Worm (Caenorhabditis elegans): ENCODE data around the gene ttr-16.

ttr-16 gene

ce11 chrIV:11092502-11093080, 28.7 kb upstream of the ttr-16 start, which contains the start of gene bcc-1:
Gene bcc-1 (minus strand): TSS chrIV:11092552.
- TF ChIP-seq ceh-31 (tag; optimal IDR thresholded peaks at IDR 0.05) (no peak), ceh-48 (tag; optimal IDR thresholded peaks at IDR 0.05) (no peak), ceh-6 (GFP tag; optimal IDR thresholded peaks at IDR 0.05) (no peak), madf-2 (tag; optimal IDR thresholded peaks at IDR 0.05) (no peak), unc-3 (GFP tag; conservative IDR thresholded peaks at IDR 0.05) (no peak), unc-3 (tag; optimal IDR thresholded peaks at IDR 0.05) (no peak), ceh-34 (tag; optimal IDR thresholded peaks at IDR 0.05) (no peak), syd-9 (tag; optimal IDR thresholded peaks at IDR 0.05) (no peak), ceh-22 (tag; optimal IDR thresholded peaks at IDR 0.05) (no peak), fkh-6 (tag; optimal IDR thresholded peaks at IDR 0.05) (no peak), Y22D7AL.16 (tag; optimal IDR thresholded peaks at IDR 0.05) (no peak), pha-2 (tag; optimal IDR thresholded peaks at IDR 0.05) (no peak), K02D7.2 (tag; optimal IDR thresholded peaks at IDR 0.05) (no peak), ceh-30 (tag; optimal IDR thresholded peaks at IDR 0.05) (no peak), K09A11.1 (tag; optimal IDR thresholded peaks at IDR 0.05; ENCODE audit: insufficient read depth) (no peak), ceh-18 (tag; optimal IDR thresholded peaks at IDR 0.05) (no peak), C08G9.2 (tag; optimal IDR thresholded peaks at IDR 0.05) (no peak), hlh-6 (tag; optimal IDR thresholded peaks at IDR 0.05) (no peak), ceh-45 (GFP tag; IDR thresholded peaks at IDR 0.05) (no peak)

DNA sequence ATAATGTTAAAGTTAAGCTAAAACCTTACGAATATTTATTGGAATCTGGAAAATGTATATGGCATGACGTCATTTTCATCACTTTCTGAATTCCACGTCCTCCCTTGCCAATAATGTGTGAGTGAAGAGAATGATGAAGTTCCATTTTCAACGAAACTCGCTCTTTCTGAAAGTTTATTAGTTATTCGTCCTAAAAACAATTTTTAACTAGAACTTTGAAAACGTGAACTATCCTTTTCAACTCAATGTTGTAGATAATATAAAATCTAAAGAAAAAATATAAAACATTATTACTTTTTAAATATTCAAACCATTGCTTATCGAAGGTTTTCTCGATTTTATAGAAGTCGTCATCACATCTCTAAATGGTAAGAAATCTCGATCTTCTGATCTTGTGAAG, 25.6 kb upstream of the ttr-16 start, which contains the start of gene M7.7:
M7.7 (plus strand) TSS at position 301 of the 400 bp plus-strand sequence.
- TF ChIP-seq dve-1 (tag; optimal IDR thresholded peaks at IDR 0.05): no peak
- no peak for TF ChIP-seq npax-4 (tag; optimal IDR thresholded peaks at IDR 0.05)
- TF ChIP-seq sdc-2 (tag; optimal IDR thresholded peaks at IDR 0.05): no peak

DNA sequence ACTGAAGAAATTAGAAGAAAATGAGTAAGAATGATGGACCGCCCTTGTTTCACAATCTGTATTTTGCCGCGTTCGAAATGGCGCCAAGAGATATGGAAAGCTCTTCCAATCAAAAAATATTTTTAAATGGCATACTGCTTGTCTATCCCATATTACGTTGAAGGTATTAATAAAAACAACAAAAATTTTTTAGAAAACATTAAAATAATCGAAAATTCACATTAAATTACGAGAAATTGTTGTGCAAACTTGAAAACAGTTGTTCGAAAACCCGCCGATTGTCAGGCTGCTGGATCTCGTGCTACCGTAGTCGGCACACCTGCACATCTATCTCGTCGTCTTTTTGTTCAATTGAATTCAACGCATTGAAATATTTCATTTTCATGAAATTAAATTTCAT, 19.7 kb upstream of the ttr-16 start, which contains the start of gene klc-1:
klc-1 (plus strand) TSS at position 127 of the 400 bp plus-strand sequence.
- no peak for TF ChIP-seq ztf-16 (tag; optimal IDR thresholded peaks at IDR 0.05)
- TF ChIP-seq nfya-1 (tag; optimal IDR thresholded peaks at IDR 0.05): no peak
- TF ChIP-seq elt-2 (tag; optimal IDR thresholded peaks at IDR 0.05): no peak
- no peak for TF ChIP-seq hlh-8 (tag; optimal IDR thresholded peaks at IDR 0.05)
- TF ChIP-seq ref-2 (tag; optimal IDR thresholded peaks at IDR 0.05): no peak

DNA sequence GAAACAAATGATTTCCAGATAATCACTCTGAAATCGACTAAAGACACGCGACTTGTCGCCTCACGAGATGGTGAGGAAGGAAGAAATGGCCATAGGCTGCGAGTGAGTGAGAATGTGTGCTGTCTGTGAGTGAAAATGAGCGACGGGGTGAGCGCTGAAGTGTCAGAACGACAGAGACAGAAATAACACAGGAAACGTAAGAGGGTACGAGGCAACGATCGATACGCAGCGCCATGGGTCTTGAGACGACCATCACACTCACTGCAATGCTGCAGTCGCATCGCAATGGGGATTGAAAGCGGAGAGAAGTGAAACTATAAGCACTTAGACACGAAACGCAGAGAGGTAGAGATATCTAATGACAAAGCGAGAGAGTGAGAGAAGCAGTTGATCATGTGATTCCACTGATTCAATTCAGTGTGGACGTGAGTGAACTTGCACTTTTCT, 18.9 kb upstream of the ttr-16 start:
- TF ChIP-seq unc-55 (GFP tag; optimal IDR thresholded peaks at IDR 0.05) (peak; percentile 85), ceh-2 (tag; optimal IDR thresholded peaks at IDR 0.05) (peak; percentile 81), ahr-1 (tag; optimal IDR thresholded peaks at IDR 0.05) (no peak), sdc-2 (tag; optimal IDR thresholded peaks at IDR 0.05) (peak; percentile 43), lin-11 (tag; optimal IDR thresholded peaks at IDR 0.05) (no peak), ceh-31 (tag; optimal IDR thresholded peaks at IDR 0.05) (peak; percentile 94), nhr-232 (tag; optimal IDR thresholded peaks at IDR 0.05) (no peak), che-1 (tag; optimal IDR thresholded peaks at IDR 0.05) (no peak), fax-1 (tag; optimal IDR thresholded peaks at IDR 0.05) (peak; percentile 45), madf-2 (tag; optimal IDR thresholded peaks at IDR 0.05) (peak; percentile 60), elt-4 (tag; optimal IDR thresholded peaks at IDR 0.05) (no peak), ceh-19 (GFP tag; optimal IDR thresholded peaks at IDR 0.05) (peak; percentile 64), ceh-34 (tag; optimal IDR thresholded peaks at IDR 0.05) (peak; percentile 95), ztf-16 (tag; optimal IDR thresholded peaks at IDR 0.05) (peak; percentile 54), hlh-30 (tag; optimal IDR thresholded peaks at IDR 0.05; ENCODE audit: insufficient read depth) (peak; percentile 97), C38D4.7 (GFP tag; optimal IDR thresholded peaks at IDR 0.05) (no peak), pag-3 (tag; optimal IDR thresholded peaks at IDR 0.05; ENCODE audit: borderline replicate concordance) (no peak), hlh-13 (GFP tag; optimal IDR thresholded peaks at IDR 0.05) (no peak), K02D7.2 (tag; optimal IDR thresholded peaks at IDR 0.05) (no peak), unc-86 (tag; optimal IDR thresholded peaks at IDR 0.05) (no peak), elt-2 (tag; optimal IDR thresholded peaks at IDR 0.05) (no peak), ets-4 (tag; optimal IDR thresholded peaks at IDR 0.05) (peak; percentile 75), pqm-1 (tag; optimal IDR thresholded peaks at IDR 0.05) (peak; percentile 73), F13H6.1 (tag; optimal IDR thresholded peaks at IDR 0.05) (peak; percentile 42), odd-2 (tag; optimal IDR thresholded peaks at IDR 0.05) (no peak), ceh-22 (tag; optimal IDR thresholded peaks at IDR 0.05) (peak; percentile 48), unc-42 (tag; optimal IDR thresholded peaks at IDR 0.05) (peak; percentile 96), hlh-8 (tag; optimal IDR thresholded peaks at IDR 0.05) (peak; percentile 66), ceh-45 (GFP tag; IDR thresholded peaks at IDR 0.05) (no peak), npax-4 (tag; optimal IDR thresholded peaks at IDR 0.05) (no peak)

All from whole organism, late embryonic.